Worm (Caenorhabditis elegans): Measurements from ENCODE around the gene C04B4.4.

DNA sequence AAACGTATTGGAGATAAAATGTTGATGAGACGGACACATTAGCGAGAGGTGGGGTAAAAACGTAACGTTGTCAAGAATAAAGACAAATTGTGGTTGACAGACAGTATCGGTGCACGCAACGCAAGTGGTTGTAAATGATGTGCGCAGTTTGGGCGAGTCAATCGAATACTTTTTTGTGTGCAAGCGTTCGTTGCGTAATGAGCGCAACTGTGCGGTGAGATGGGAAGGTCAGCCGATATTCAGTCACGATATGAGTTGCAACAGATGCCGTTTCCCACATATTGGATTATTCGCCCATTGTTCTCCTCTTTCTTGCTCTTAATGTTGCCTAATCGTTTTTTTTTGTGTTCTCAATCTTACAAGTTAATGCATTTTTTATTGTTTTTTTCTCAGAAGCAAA, 30.1 kb downstream of the C04B4.4 start, which contains the start of gene ceh-40:
- TF ChIP-seq him-1 (tag; optimal IDR thresholded peaks at IDR 0.05) (no peak), W03F9.2 (tag; optimal IDR thresholded peaks at IDR 0.05) (no peak), dao-5 (tag; optimal IDR thresholded peaks at IDR 0.05) (no peak)
